Worm (Caenorhabditis elegans) whole organism, late embryonic: ENCODE data around the gene col-176.

Source experiments
- K09A11.1 ChIP-seq: sonication (generic microtip); optimal IDR thresholded peaks from 2 replicates; lab custom pipeline; 2017; ENCODE audit warnings: antibody characterized with exemption, mild to moderate bottlenecking, missing genetic modification characterization, missing compliant biosample characterization; ENCODE audit not compliant: insufficient read depth
- ahr-1 ChIP-seq: sonication (generic microtip); optimal IDR thresholded peaks from 2 replicates; lab custom pipeline; 2016; ENCODE audit warnings: missing genetic modification characterization, missing compliant biosample characterization
- ama-1 ChIP-seq: fragments of 150-350 bp; optimal IDR thresholded peaks from 2 replicates; lab custom pipeline; 2014
- dmd-4 ChIP-seq: sonication (generic microtip); optimal IDR thresholded peaks from 2 replicates; lab custom pipeline; 2016; ENCODE audit warnings: borderline replicate concordance, missing genetic modification characterization, missing compliant biosample characterization
- dve-1 ChIP-seq: sonication (generic microtip); optimal IDR thresholded peaks from 2 replicates; lab custom pipeline; 2017; ENCODE audit warnings: antibody characterized with exemption, mild to moderate bottlenecking, missing genetic modification characterization, missing compliant biosample characterization
- elt-4 ChIP-seq: sonication (generic microtip); optimal IDR thresholded peaks from 2 replicates; lab custom pipeline; 2016; ENCODE audit warnings: missing genetic modification characterization, missing compliant biosample characterization
- eyg-1 ChIP-seq: sonication (generic microtip); optimal IDR thresholded peaks from 2 replicates; lab custom pipeline; 2016; ENCODE audit warnings: missing genotype, missing genetic modification characterization, missing compliant biosample characterization
- pat-9 ChIP-seq: fragments of 200-800 bp; sonication (Bioruptor generic); optimal IDR thresholded peaks from 2 replicates; lab custom pipeline; 2018; ENCODE audit warnings: mild to moderate bottlenecking, missing genetic modification characterization, moderate library complexity, missing compliant biosample characterization
- sdc-2 ChIP-seq: sonication (generic microtip); optimal IDR thresholded peaks from 2 replicates; lab custom pipeline; 2016; ENCODE audit warnings: missing genotype, missing genetic modification characterization, missing compliant biosample characterization
- zip-5 ChIP-seq: sonication (generic microtip); optimal IDR thresholded peaks from 2 replicates; lab custom pipeline; 2016; ENCODE audit warnings: missing genetic modification characterization, missing compliant biosample characterization
- ztf-16 ChIP-seq: sonication (generic microtip); optimal IDR thresholded peaks from 2 replicates; lab custom pipeline; 2017; ENCODE audit warnings: missing genetic modification characterization, missing compliant biosample characterization

ce11 chrX:10113677-10114076 is 36.3 kb downstream of the col-176 start:
- TF ChIP-seq pat-9 (tag; lab: Kevin White, UChicago) (no peak), dve-1 (no peak), dmd-4 (tag; lab: Kevin White, UChicago) (no peak), zip-5 (tag; lab: Kevin White, UChicago) (no peak), sdc-2 (tag; lab: Kevin White, UChicago) (no peak), ama-1 (no peak), eyg-1 (no peak), ahr-1 (no peak), elt-4 (tag; lab: Kevin White, UChicago) (no peak), ztf-16 (tag; lab: Kevin White, UChicago) (no peak), K09A11.1 (tag; lab: Kevin White, UChicago) (no peak)
